Worm (Caenorhabditis elegans) whole organism, young adult: ENCODE measurements around the gene arf-1.

Experiments
- B0019.2 ChIP-seq: fragments of 200-800 bp; sonication (Bioruptor generic); conservative IDR thresholded peaks from 2 replicates; pipeline ENCODE4 v1.3.6; 2022; ENCODE audit warnings: missing genetic modification reagents, missing genetic modification characterization, missing compliant biosample characterization
- B0261.1 ChIP-seq: sonication (generic microtip); optimal IDR thresholded peaks from 2 replicates; lab custom pipeline; 2016; ENCODE audit warnings: mild to moderate bottlenecking, missing genetic modification characterization, moderate library complexity, missing compliant biosample characterization
- D2030.7 ChIP-seq: fragments of 200-800 bp; sonication (Bioruptor generic); IDR thresholded peaks from 2 replicates; pipeline ENCODE4 v1.3.6; 2022; ENCODE audit warnings: missing genetic modification reagents, missing genetic modification characterization, missing compliant biosample characterization
- F37B4.10 ChIP-seq: fragments of 200-800 bp; sonication (Bioruptor generic); IDR thresholded peaks from 2 replicates; pipeline ENCODE4 v1.3.6; 2022; ENCODE audit warnings: missing genetic modification characterization, missing compliant biosample characterization
- F55B11.4 ChIP-seq: sonication (generic microtip); optimal IDR thresholded peaks from 2 replicates; lab custom pipeline; 2016; ENCODE audit warnings: missing compliant biosample characterization, missing genetic modification characterization, borderline replicate concordance; ENCODE audit not compliant: insufficient read depth
- K11D2.4 ChIP-seq: fragments of 200-800 bp; sonication (Bioruptor generic); IDR thresholded peaks from 2 replicates; pipeline ENCODE4 v1.3.6; 2022; ENCODE audit warnings: missing genetic modification reagents, missing genetic modification characterization, missing compliant biosample characterization
- Y53G8AR.9 ChIP-seq: fragments of 200-800 bp; sonication (Bioruptor generic); conservative IDR thresholded peaks from 2 replicates; pipeline ENCODE4 v1.3.6; 2022; ENCODE audit warnings: missing genetic modification reagents, missing genetic modification characterization, missing compliant biosample characterization
- Y95B8A.8 ChIP-seq: fragments of 200-800 bp; sonication (Bioruptor generic); IDR thresholded peaks from 2 replicates; pipeline ENCODE4 v1.3.6; 2022; ENCODE audit warnings: missing genetic modification reagents, missing genetic modification characterization, missing compliant biosample characterization
- atf-7 ChIP-seq: sonication (generic microtip); optimal IDR thresholded peaks from 2 replicates; lab custom pipeline; 2017; ENCODE audit warnings: mild to moderate bottlenecking, missing genetic modification characterization, missing compliant biosample characterization
- athp-1 ChIP-seq: sonication (generic microtip); optimal IDR thresholded peaks from 2 replicates; lab custom pipeline; 2017; ENCODE audit warnings: mild to moderate bottlenecking, missing genetic modification characterization, missing compliant biosample characterization
- attf-3 ChIP-seq: fragments of 200-800 bp; sonication (Bioruptor generic); conservative IDR thresholded peaks from 2 replicates; pipeline ENCODE4 v1.3.6; 2022; ENCODE audit warnings: missing genetic modification reagents, missing genetic modification characterization, missing compliant biosample characterization
- bed-2 ChIP-seq: fragments of 200-800 bp; sonication (Bioruptor generic); IDR thresholded peaks from 2 replicates; pipeline ENCODE4 v1.3.6; 2022; ENCODE audit warnings: missing genetic modification reagents, missing genetic modification characterization, missing compliant biosample characterization
- ccch-3 ChIP-seq: fragments of 200-800 bp; sonication (Bioruptor generic); optimal IDR thresholded peaks from 2 replicates; lab custom pipeline; 2018; ENCODE audit warnings: mild to moderate bottlenecking, missing genetic modification characterization, missing compliant biosample characterization
- cebp-1 ChIP-seq, 2 experiments: fragments of 200-800 bp in 1 of 2; sonication (Bioruptor generic) in 1 of 2; sonication (generic microtip) in 1 of 2; IDR thresholded peaks in 1 of 2; optimal IDR thresholded peaks in 1 of 2; 2 replicates each; pipeline versions ENCODE4 v1.3.6 to Lab custom; 2017 to 2022; ENCODE audit warnings: missing compliant biosample characterization in 2 of 2, missing genetic modification characterization in 2 of 2, mild to moderate bottlenecking in 1 of 2, missing genetic modification reagents in 1 of 2, moderate library complexity in 1 of 2
- ceh-27 ChIP-seq: fragments of 200-800 bp; sonication (Bioruptor generic); optimal IDR thresholded peaks from 2 replicates; lab custom pipeline; 2018; ENCODE audit warnings: mild to moderate bottlenecking, missing genetic modification characterization, moderate library complexity, missing compliant biosample characterization
- ceh-58 ChIP-seq: fragments of 200-800 bp; sonication (Bioruptor generic); IDR thresholded peaks from 2 replicates; pipeline ENCODE4 v1.3.6; 2022; ENCODE audit warnings: missing genetic modification characterization, missing compliant biosample characterization
- ceh-79 ChIP-seq: sonication (generic microtip); optimal IDR thresholded peaks from 2 replicates; lab custom pipeline; 2017; ENCODE audit warnings: mild to moderate bottlenecking, missing genetic modification characterization, missing compliant biosample characterization
- chd-7 ChIP-seq: sonication (generic microtip); optimal IDR thresholded peaks from 2 replicates; lab custom pipeline; 2016; ENCODE audit warnings: mild to moderate bottlenecking, missing genetic modification characterization, moderate library complexity, missing compliant biosample characterization
- die-1 ChIP-seq: sonication (generic microtip); optimal IDR thresholded peaks from 2 replicates; lab custom pipeline; 2016; ENCODE audit warnings: missing genotype, mild to moderate bottlenecking, missing genetic modification characterization, missing compliant biosample characterization
- dox-1 ChIP-seq: fragments of 200-800 bp; sonication (Bioruptor generic); IDR thresholded peaks from 2 replicates; pipeline ENCODE4 v1.3.6; 2022; ENCODE audit warnings: missing genetic modification reagents, missing genetic modification characterization, missing compliant biosample characterization
- dpff-1 ChIP-seq: sonication (generic microtip); optimal IDR thresholded peaks from 2 replicates; lab custom pipeline; 2017; ENCODE audit warnings: mild to moderate bottlenecking, missing genetic modification characterization, missing compliant biosample characterization
- efl-1 ChIP-seq: fragments of 150-350 bp; optimal IDR thresholded peaks from 2 replicates; lab custom pipeline; 2014; ENCODE audit warnings: missing biosample characterization, missing genetic modification reagents, missing genetic modification characterization
- egl-44 ChIP-seq: fragments of 200-800 bp; sonication (Bioruptor generic); IDR thresholded peaks from 2 replicates; pipeline ENCODE4 v1.3.6; 2022; ENCODE audit warnings: missing genetic modification reagents, missing genetic modification characterization, missing compliant biosample characterization
- fkh-3 ChIP-seq: sonication (generic microtip); optimal IDR thresholded peaks from 2 replicates; lab custom pipeline; 2016; ENCODE audit warnings: mild to moderate bottlenecking, missing genetic modification characterization, missing compliant biosample characterization
- hlh-26 ChIP-seq: fragments of 200-800 bp; sonication (Bioruptor generic); conservative IDR thresholded peaks from 2 replicates; pipeline ENCODE4 v1.3.6; 2022; ENCODE audit warnings: missing genetic modification reagents, missing genetic modification characterization, missing compliant biosample characterization
- hmg-1.2 ChIP-seq: fragments of 200-800 bp; sonication (Bioruptor generic); IDR thresholded peaks from 2 replicates; pipeline ENCODE4 v1.3.6; 2022; ENCODE audit warnings: missing genetic modification reagents, missing genetic modification characterization, missing compliant biosample characterization
- hrde-1 ChIP-seq: sonication (generic microtip); optimal IDR thresholded peaks from 2 replicates; lab custom pipeline; 2016; ENCODE audit warnings: missing genetic modification characterization, mild to moderate bottlenecking, missing compliant biosample characterization, moderate library complexity, missing genotype, missing genetic modification reagents, borderline replicate concordance
- lin-35 ChIP-seq, 3 experiments: fragments of 150-350 bp in 2 of 3; sonication (generic microtip) in 1 of 3; optimal IDR thresholded peaks; 2 replicates each; lab custom pipeline; 2014 to 2018; ENCODE audit warnings: missing biosample characterization in 3 of 3, missing genetic modification characterization in 3 of 3, missing genetic modification reagents in 3 of 3
- lin-54 ChIP-seq: fragments of 200-800 bp; sonication (Bioruptor generic); optimal IDR thresholded peaks from 2 replicates; lab custom pipeline; 2018; ENCODE audit warnings: mild to moderate bottlenecking, missing genetic modification characterization, missing compliant biosample characterization
- lsy-27 ChIP-seq: sonication (generic microtip); optimal IDR thresholded peaks from 2 replicates; lab custom pipeline; 2017; ENCODE audit warnings: missing genetic modification characterization, mild to moderate bottlenecking, missing compliant biosample characterization, antibody characterized with exemption, missing genotype, borderline replicate concordance; ENCODE audit not compliant: insufficient read depth
- madf-10 ChIP-seq: sonication (generic microtip); optimal IDR thresholded peaks from 2 replicates; lab custom pipeline; 2016; ENCODE audit warnings: mild to moderate bottlenecking, missing genetic modification characterization, missing compliant biosample characterization
- mcd-1 ChIP-seq: fragments of 200-800 bp; sonication (Bioruptor generic); IDR thresholded peaks from 2 replicates; pipeline ENCODE4 v1.3.6; 2022; ENCODE audit warnings: missing genetic modification reagents, missing genetic modification characterization, missing compliant biosample characterization
- nfya-1 ChIP-seq: sonication (generic microtip); optimal IDR thresholded peaks from 2 replicates; lab custom pipeline; 2017; ENCODE audit warnings: antibody characterized with exemption, missing compliant biosample characterization, missing genetic modification characterization, borderline replicate concordance; ENCODE audit not compliant: insufficient read depth
- nhr-120 ChIP-seq: fragments of 200-800 bp; sonication (Bioruptor generic); IDR thresholded peaks from 2 replicates; pipeline ENCODE4 v1.3.6; 2022; ENCODE audit warnings: missing genetic modification characterization, missing compliant biosample characterization
- nhr-179 ChIP-seq: sonication (generic microtip); optimal IDR thresholded peaks from 2 replicates; lab custom pipeline; 2016; ENCODE audit warnings: mild to moderate bottlenecking, missing genetic modification characterization, missing compliant biosample characterization
- nhr-27 ChIP-seq: fragments of 200-800 bp; sonication (Bioruptor generic); optimal IDR thresholded peaks from 2 replicates; lab custom pipeline; 2018; ENCODE audit warnings: mild to moderate bottlenecking, missing genetic modification characterization, moderate library complexity, missing compliant biosample characterization
- pbrm-1 ChIP-seq: fragments of 200-800 bp; sonication (Bioruptor generic); IDR thresholded peaks from 2 replicates; pipeline ENCODE4 v1.3.6; 2022; ENCODE audit warnings: missing genetic modification reagents, missing genetic modification characterization, missing compliant biosample characterization
- pha-4 ChIP-seq: fragments of 150-350 bp; sonication (generic microtip); optimal IDR thresholded peaks from 2 replicates; lab custom pipeline; 2014; ENCODE audit warnings: missing biosample characterization, missing genetic modification reagents, missing genetic modification characterization
- rcor-1 ChIP-seq: fragments of 200-800 bp; sonication (Bioruptor generic); IDR thresholded peaks from 2 replicates; pipeline ENCODE4 v1.3.6; 2022; ENCODE audit warnings: missing genetic modification reagents, missing genetic modification characterization, missing compliant biosample characterization
- rpc-1 ChIP-seq, 2 experiments: fragments of 150-350 bp in 1 of 2; sonication (generic microtip) in 1 of 2; optimal IDR thresholded peaks; 2 replicates each; lab custom pipeline; 2014 to 2018; ENCODE audit warnings: missing biosample characterization in 1 of 2, missing genetic modification characterization in 1 of 2, missing genetic modification reagents in 1 of 2, missing genotype in 1 of 2
- sdz-38 ChIP-seq: sonication (generic microtip); optimal IDR thresholded peaks from 2 replicates; lab custom pipeline; 2016; ENCODE audit warnings: missing genotype, missing genetic modification characterization, missing compliant biosample characterization
- sptf-2 ChIP-seq: fragments of 200-800 bp; sonication (Bioruptor generic); optimal IDR thresholded peaks from 2 replicates; lab custom pipeline; 2018; ENCODE audit warnings: mild to moderate bottlenecking, missing genetic modification characterization, missing compliant biosample characterization
- unc-62 ChIP-seq: fragments of 150-350 bp; optimal IDR thresholded peaks from 2 replicates; lab custom pipeline; 2014; ENCODE audit warnings: missing biosample characterization, missing genetic modification reagents, missing genetic modification characterization
- xnd-1 ChIP-seq: sonication (generic microtip); optimal IDR thresholded peaks from 2 replicates; lab custom pipeline; 2016; ENCODE audit warnings: missing genotype, missing genetic modification reagents, missing genetic modification characterization, missing compliant biosample characterization
- zim-3 ChIP-seq: sonication (generic microtip); optimal IDR thresholded peaks from 2 replicates; lab custom pipeline; 2017; ENCODE audit warnings: mild to moderate bottlenecking, missing genetic modification characterization, moderate library complexity, missing compliant biosample characterization
- ztf-18 ChIP-seq: sonication (generic microtip); optimal IDR thresholded peaks from 2 replicates; lab custom pipeline; 2016; ENCODE audit warnings: missing genotype, mild to moderate bottlenecking, missing genetic modification characterization, missing compliant biosample characterization
- ztf-28 ChIP-seq: fragments of 200-800 bp; sonication (Bioruptor generic); IDR thresholded peaks from 2 replicates; pipeline ENCODE4 v1.3.6; 2022; ENCODE audit warnings: missing genetic modification reagents, missing genetic modification characterization, missing compliant biosample characterization
- ztf-6 ChIP-seq: fragments of 200-800 bp; sonication (Bioruptor generic); IDR thresholded peaks from 2 replicates; pipeline ENCODE4 v1.3.6; 2022; ENCODE audit warnings: missing genetic modification reagents, missing genetic modification characterization, missing compliant biosample characterization

Gene arf-1

DNA sequence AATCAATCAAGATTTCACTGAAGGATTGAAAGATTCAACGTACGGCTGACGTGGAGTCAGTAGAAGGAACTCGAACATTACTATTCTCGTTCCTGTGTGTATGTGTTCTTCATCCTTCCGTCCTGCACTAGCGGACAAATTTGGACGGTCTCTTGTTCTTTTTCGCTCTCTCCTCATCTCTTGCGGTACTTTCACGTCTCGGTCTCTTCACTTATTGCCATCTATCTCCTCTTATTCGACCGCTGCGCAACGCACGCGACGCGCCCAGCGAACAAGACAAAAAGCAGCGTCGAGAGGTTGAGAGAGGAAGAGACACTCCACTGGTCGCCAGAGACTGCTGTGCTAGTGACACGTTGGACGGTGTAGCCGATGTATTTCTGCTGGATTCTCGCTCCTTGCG, 781 bp downstream of the arf-1 start:
- no peak for TF ChIP-seq xnd-1 (tag; lab: Kevin White, UChicago)
- TF ChIP-seq B0019.2 (GFP tag; lab: Robert Waterston, UW): no peak
- no peak for TF ChIP-seq Y53G8AR.9 (GFP tag; lab: Robert Waterston, UW)
- no peak for TF ChIP-seq F55B11.4 (tag; lab: Kevin White, UChicago)
- peak; percentile 60 for TF ChIP-seq mcd-1 (GFP tag; lab: Robert Waterston, UW)
- TF ChIP-seq ceh-27: peak; percentile 87
- TF ChIP-seq chd-7 (tag; lab: Kevin White, UChicago): peak; percentile 11
- no peak for TF ChIP-seq zim-3 (tag; lab: Kevin White, UChicago)
- TF ChIP-seq attf-3 (GFP tag; lab: Robert Waterston, UW): no peak
- no peak for TF ChIP-seq ceh-79 (tag; lab: Kevin White, UChicago)
- TF ChIP-seq fkh-3 (tag; lab: Kevin White, UChicago): no peak
- TF ChIP-seq ztf-6 (GFP tag; lab: Robert Waterston, UW): no peak
- no peak for TF ChIP-seq ccch-3 (GFP tag; lab: Kevin White, UChicago)
- TF ChIP-seq nfya-1: no peak
- peak; percentile 1 for TF ChIP-seq lin-54
- peak; percentile 88; the same call in 1 of the 2 replicates for TF ChIP-seq hmg-1.2 (GFP tag; lab: Robert Waterston, UW)
- TF ChIP-seq K11D2.4 (GFP tag; lab: Robert Waterston, UW): no peak
- TF ChIP-seq sptf-2 (GFP tag; lab: Kevin White, UChicago): no peak
- TF ChIP-seq bed-2: no peak
- no peak for TF ChIP-seq nhr-179 (tag; lab: Kevin White, UChicago)
- TF ChIP-seq atf-7 (tag; lab: Kevin White, UChicago): no peak
- peak in 1 of 3 experiments; percentile 44 for TF ChIP-seq lin-35 (GFP tag; optimal IDR thresholded peaks at IDR 0.05; lab: Kevin White, UChicago)
- TF ChIP-seq B0261.1 (tag; lab: Kevin White, UChicago): no peak
- TF ChIP-seq dox-1: peak; percentile 33; the same call in 1 of the 2 replicates
- TF ChIP-seq sdz-38 (tag; lab: Kevin White, UChicago): no peak
- no peak for TF ChIP-seq Y95B8A.8 (GFP tag; lab: Robert Waterston, UW)
- no peak for TF ChIP-seq lsy-27 (tag; lab: Kevin White, UChicago)
- no peak for TF ChIP-seq efl-1 (GFP tag; lab: Kevin White, UChicago)
- TF ChIP-seq ztf-28 (GFP tag; lab: Robert Waterston, UW): 0 out of 2 replicates have a peak, but pooled peaks have one; percentile 26
- TF ChIP-seq nhr-120: no peak
- no peak for TF ChIP-seq unc-62 (GFP tag; lab: Kevin White, UChicago)
- TF ChIP-seq die-1: no peak
- TF ChIP-seq F37B4.10: no peak
- no peak for TF ChIP-seq egl-44 (GFP tag; lab: Robert Waterston, UW)
- TF ChIP-seq pbrm-1 (GFP tag; lab: Robert Waterston, UW): peak; percentile 44
- TF ChIP-seq rcor-1 (GFP tag; lab: Robert Waterston, UW): peak; percentile 6; the same call in 1 of the 2 replicates
- peak; percentile 69 for TF ChIP-seq madf-10 (tag; lab: Kevin White, UChicago)
- TF ChIP-seq ztf-18: peak; percentile 17
- no peak for TF ChIP-seq ceh-58 (GFP tag; lab: Robert Waterston, UW)
- no peak for TF ChIP-seq pha-4 (tag; lab: Kevin White, UChicago)
- TF ChIP-seq athp-1 (tag; lab: Kevin White, UChicago): no peak
- TF ChIP-seq D2030.7: no peak
- no peak for TF ChIP-seq cebp-1 (GFP tag; IDR thresholded peaks at IDR 0.05; lab: Robert Waterston, UW)
- TF ChIP-seq cebp-1 (tag; optimal IDR thresholded peaks at IDR 0.05; lab: Kevin White, UChicago): peak; percentile 52
- TF ChIP-seq hlh-26 (GFP tag; lab: Robert Waterston, UW): no peak
- no peak for TF ChIP-seq dpff-1 (tag; lab: Kevin White, UChicago)
- TF ChIP-seq hrde-1 (tag; lab: Kevin White, UChicago): no peak
- TF ChIP-seq rpc-1 (optimal IDR thresholded peaks at IDR 0.05; lab: Kevin White, UChicago): no peak
- TF ChIP-seq rpc-1 (tag; optimal IDR thresholded peaks at IDR 0.05; lab: Kevin White, UChicago): no peak
- peak; percentile 16 for TF ChIP-seq nhr-27 (tag; lab: Kevin White, UChicago)
